Worm (Caenorhabditis elegans) whole organism, mixed stage, embryonic: Measurements from ENCODE around the gene ZK945.7.
A peak's percentile ranks its signal among the peaks of the same experiment; 100 is the strongest.

Source experiments
- M03D4.4 ChIP-seq: sonication (generic microtip); optimal IDR thresholded peaks from 2 replicates; lab custom pipeline; 2017; ENCODE audit warnings: mild to moderate bottlenecking, missing genetic modification characterization, missing compliant biosample characterization
- bed-3 ChIP-seq: fragments of 200-800 bp; sonication (Bioruptor generic); optimal IDR thresholded peaks from 3 replicates; lab custom pipeline; 2018; ENCODE audit warnings: mild to moderate bottlenecking, missing genetic modification characterization, moderate library complexity, missing compliant biosample characterization
- blmp-1 ChIP-seq: fragments of 150-350 bp; optimal IDR thresholded peaks from 2 replicates; lab custom pipeline; 2014; ENCODE audit warnings: missing biosample characterization, missing genetic modification characterization
- ceh-39 ChIP-seq: fragments of 150-350 bp; optimal IDR thresholded peaks from 2 replicates; lab custom pipeline; 2014; ENCODE audit warnings: missing biosample characterization, missing genetic modification characterization
- ceh-43 ChIP-seq: fragments of 200-800 bp; sonication (Bioruptor generic); optimal IDR thresholded peaks from 2 replicates; lab custom pipeline; 2018; ENCODE audit warnings: mild to moderate bottlenecking, missing genetic modification characterization, moderate library complexity, missing compliant biosample characterization
- ceh-83 ChIP-seq: fragments of 200-800 bp; sonication (Bioruptor generic); optimal IDR thresholded peaks from 2 replicates; lab custom pipeline; 2018; ENCODE audit warnings: mild to moderate bottlenecking, missing genetic modification characterization, missing compliant biosample characterization
- ces-1 ChIP-seq: fragments of 150-350 bp; optimal IDR thresholded peaks from 2 replicates; lab custom pipeline; 2014; ENCODE audit warnings: missing biosample characterization, missing genetic modification reagents, missing genetic modification characterization
- cnd-1 ChIP-seq: fragments of 200-800 bp; sonication (Bioruptor generic); optimal IDR thresholded peaks from 2 replicates; lab custom pipeline; 2018; ENCODE audit warnings: mild to moderate bottlenecking, missing genetic modification characterization, missing compliant biosample characterization
- drap-1 ChIP-seq: fragments of 200-800 bp; sonication (Bioruptor generic); optimal IDR thresholded peaks from 3 replicates; lab custom pipeline; 2018; ENCODE audit warnings: mild to moderate bottlenecking, missing genetic modification characterization, missing compliant biosample characterization
- elt-1 ChIP-seq: sonication (generic microtip); optimal IDR thresholded peaks from 2 replicates; lab custom pipeline; 2017; ENCODE audit warnings: missing genetic modification characterization, mild to moderate bottlenecking, missing compliant biosample characterization, antibody characterized with exemption, moderate library complexity, borderline replicate concordance; ENCODE audit not compliant: insufficient read depth
- elt-3 ChIP-seq: fragments of 150-350 bp; optimal IDR thresholded peaks from 2 replicates; lab custom pipeline; 2014; ENCODE audit warnings: missing biosample characterization, missing genetic modification characterization
- flh-1 ChIP-seq: fragments of 200-800 bp; sonication (Bioruptor generic); optimal IDR thresholded peaks from 2 replicates; lab custom pipeline; 2018; ENCODE audit warnings: mild to moderate bottlenecking, missing genetic modification characterization, moderate library complexity, missing compliant biosample characterization
- ham-2 ChIP-seq: fragments of 200-800 bp; sonication (Bioruptor generic); optimal IDR thresholded peaks from 2 replicates; lab custom pipeline; 2018; ENCODE audit warnings: mild to moderate bottlenecking, missing genetic modification characterization, missing compliant biosample characterization
- hlh-1 ChIP-seq: fragments of 150-350 bp; optimal IDR thresholded peaks from 2 replicates; lab custom pipeline; 2014; ENCODE audit warnings: missing biosample characterization, missing genetic modification reagents, missing genetic modification characterization
- lin-13 ChIP-seq: fragments of 150-350 bp; optimal IDR thresholded peaks from 2 replicates; lab custom pipeline; 2014; ENCODE audit warnings: missing biosample characterization, missing genetic modification characterization
- lin-32 ChIP-seq: fragments of 200-800 bp; sonication (Bioruptor generic); optimal IDR thresholded peaks from 2 replicates; lab custom pipeline; 2018; ENCODE audit warnings: mild to moderate bottlenecking, missing genetic modification characterization, missing compliant biosample characterization
- lsy-2 ChIP-seq: fragments of 150-350 bp; optimal IDR thresholded peaks from 2 replicates; lab custom pipeline; 2014; ENCODE audit warnings: missing biosample characterization, missing genetic modification characterization
- mep-1 ChIP-seq: fragments of 150-350 bp; optimal IDR thresholded peaks from 2 replicates; lab custom pipeline; 2017; ENCODE audit warnings: missing biosample characterization, missing genetic modification reagents, missing genetic modification characterization, inconsistent platforms
- nhr-2 ChIP-seq: fragments of 150-350 bp; optimal IDR thresholded peaks from 2 replicates; lab custom pipeline; 2014; ENCODE audit warnings: missing biosample characterization, missing genetic modification characterization
- nhr-237 ChIP-seq: fragments of 150-350 bp; optimal IDR thresholded peaks from 2 replicates; lab custom pipeline; 2014; ENCODE audit warnings: missing biosample characterization, missing genetic modification characterization
- nhr-28 ChIP-seq: fragments of 150-350 bp; optimal IDR thresholded peaks from 2 replicates; lab custom pipeline; 2014; ENCODE audit warnings: missing biosample characterization, missing genetic modification characterization
- nhr-76 ChIP-seq: sonication (generic microtip); optimal IDR thresholded peaks from 2 replicates; lab custom pipeline; 2017; ENCODE audit warnings: missing biosample characterization, missing genetic modification characterization
- pha-4 ChIP-seq: fragments of 150-350 bp; optimal IDR thresholded peaks from 2 replicates; lab custom pipeline; 2018; ENCODE audit warnings: missing biosample characterization, missing genetic modification reagents, missing genetic modification characterization
- sem-2 ChIP-seq: fragments of 200-800 bp; sonication (Bioruptor generic); optimal IDR thresholded peaks from 2 replicates; lab custom pipeline; 2018; ENCODE audit warnings: mild to moderate bottlenecking, missing genetic modification characterization, missing compliant biosample characterization
- snpc-4 ChIP-seq: fragments of 150-350 bp; optimal IDR thresholded peaks from 2 replicates; lab custom pipeline; 2014; ENCODE audit warnings: missing biosample characterization, missing genetic modification characterization
- sptf-1 ChIP-seq: sonication (generic microtip); optimal IDR thresholded peaks from 2 replicates; lab custom pipeline; 2017; ENCODE audit warnings: mild to moderate bottlenecking, missing genetic modification characterization, moderate library complexity, missing compliant biosample characterization
- unc-39 ChIP-seq: fragments of 150-350 bp; optimal IDR thresholded peaks from 2 replicates; lab custom pipeline; 2014; ENCODE audit warnings: missing biosample characterization, missing genetic modification characterization
- unc-62 ChIP-seq: fragments of 150-350 bp; optimal IDR thresholded peaks from 2 replicates; lab custom pipeline; 2014; ENCODE audit warnings: missing biosample characterization, missing genetic modification reagents, missing genetic modification characterization
- zip-8 ChIP-seq: fragments of 150-350 bp; optimal IDR thresholded peaks from 2 replicates; lab custom pipeline; 2014; ENCODE audit warnings: missing biosample characterization, missing genetic modification characterization
- ztf-11 ChIP-seq: fragments of 150-350 bp; optimal IDR thresholded peaks from 2 replicates; lab custom pipeline; 2014; ENCODE audit warnings: missing biosample characterization, missing genetic modification characterization

ZK945.7 gene

ce11 chrII:10094190-10094923 lies 13.9 kb downstream of the ZK945.7 start, which contains the start of gene lact-2:
Gene lact-2, plus strand, starts transcription at chrII:10094873.
- no peak for TF ChIP-seq nhr-2 (tag; lab: Kevin White, UChicago)
- TF ChIP-seq cnd-1 (tag; lab: Kevin White, UChicago): no peak
- no peak for TF ChIP-seq bed-3 (GFP tag; lab: Kevin White, UChicago)
- TF ChIP-seq lsy-2: no peak
- TF ChIP-seq mep-1: no peak
- TF ChIP-seq nhr-76 (tag; lab: Kevin White, UChicago): no peak
- no peak for TF ChIP-seq lin-13 (tag; lab: Kevin White, UChicago)
- no peak for TF ChIP-seq ceh-43
- no peak for TF ChIP-seq elt-3 (tag; lab: Kevin White, UChicago)
- TF ChIP-seq sem-2: no peak
- no peak for TF ChIP-seq pha-4 (tag; lab: Kevin White, UChicago)
- no peak for TF ChIP-seq blmp-1 (tag; lab: Kevin White, UChicago)
- TF ChIP-seq unc-39 (tag; lab: Kevin White, UChicago): no peak
- no peak for TF ChIP-seq snpc-4 (tag; lab: Kevin White, UChicago)
- TF ChIP-seq drap-1 (GFP tag; lab: Kevin White, UChicago): no peak
- TF ChIP-seq M03D4.4 (tag; lab: Kevin White, UChicago): no peak

- TF ChIP-seq ceh-43 (no peak), ces-1 (GFP tag; lab: Kevin White, UChicago) (no peak), cnd-1 (tag; lab: Kevin White, UChicago) (no peak), ham-2 (GFP tag; lab: Kevin White, UChicago) (no peak), flh-1 (no peak), hlh-1 (tag; lab: Kevin White, UChicago) (no peak), lin-32 (GFP tag; lab: Kevin White, UChicago) (no peak), lin-13 (tag; lab: Kevin White, UChicago) (no peak), nhr-28 (tag; lab: Kevin White, UChicago) (no peak), mep-1 (no peak)
Observed at ce11 chrII:10093120-10093519, 15.2 kb downstream of the ZK945.7 start.

- TF ChIP-seq ztf-11 (tag; lab: Kevin White, UChicago) (no peak), ces-1 (GFP tag; lab: Kevin White, UChicago) (peak; percentile 92)
Observed at ce11 chrII:10084482-10084881, 23.8 kb downstream of the ZK945.7 start.

ce11 chrII:10075794-10076193 lies 32.5 kb downstream of the ZK945.7 start:
- TF ChIP-seq sptf-1 (peak; percentile 3), drap-1 (GFP tag; lab: Kevin White, UChicago) (no peak), sem-2 (no peak), M03D4.4 (tag; lab: Kevin White, UChicago) (peak; percentile 45), snpc-4 (tag; lab: Kevin White, UChicago) (no peak), hlh-1 (tag; lab: Kevin White, UChicago) (peak; percentile 87), ham-2 (GFP tag; lab: Kevin White, UChicago) (no peak), unc-62 (GFP tag; lab: Kevin White, UChicago) (no peak), elt-1 (tag; lab: Kevin White, UChicago) (no peak)

- no peak for TF ChIP-seq nhr-237 (tag; lab: Kevin White, UChicago)
- no peak for TF ChIP-seq lin-13 (tag; lab: Kevin White, UChicago)
- no peak for TF ChIP-seq elt-1 (tag; lab: Kevin White, UChicago)
- TF ChIP-seq sem-2: no peak
- no peak for TF ChIP-seq mep-1
- no peak for TF ChIP-seq blmp-1 (tag; lab: Kevin White, UChicago)
- no peak for TF ChIP-seq elt-3 (tag; lab: Kevin White, UChicago)
- TF ChIP-seq sptf-1: no peak
- TF ChIP-seq lin-32 (GFP tag; lab: Kevin White, UChicago): no peak
- no peak for TF ChIP-seq ceh-39 (tag; lab: Kevin White, UChicago)
- TF ChIP-seq bed-3 (GFP tag; lab: Kevin White, UChicago): no peak
- TF ChIP-seq nhr-76 (tag; lab: Kevin White, UChicago): no peak
- TF ChIP-seq unc-62 (GFP tag; lab: Kevin White, UChicago): no peak
- no peak for TF ChIP-seq ceh-83 (GFP tag; lab: Kevin White, UChicago)
- no peak for TF ChIP-seq zip-8 (tag; lab: Kevin White, UChicago)
- no peak for TF ChIP-seq snpc-4 (tag; lab: Kevin White, UChicago)
- TF ChIP-seq, all 35 proteins: peak for 0
Observed at ce11 chrII:10073986-10074385, 34.3 kb downstream of the ZK945.7 start.
